Worm (Caenorhabditis elegans) whole organism, L4 larva: ENCODE data around the gene R07H5.16.

Experiments
- T26A8.4 ChIP-seq: fragments of 200-800 bp; sonication (Bioruptor generic); IDR thresholded peaks from 2 replicates; pipeline ENCODE4 v1.3.6; 2022; ENCODE audit warnings: missing genetic modification characterization, missing compliant biosample characterization
- ZK546.5 ChIP-seq, 2 experiments: sonication (generic microtip); optimal IDR thresholded peaks; 2 replicates each; lab custom pipeline; 2017; ENCODE audit warnings: missing biosample characterization in 2 of 2, missing genetic modification characterization in 2 of 2
- arid-1 ChIP-seq: fragments of 200-800 bp; sonication (Bioruptor generic); conservative IDR thresholded peaks from 2 replicates; pipeline ENCODE4 v1.3.6; 2022; ENCODE audit warnings: missing genetic modification reagents, missing genetic modification characterization, missing compliant biosample characterization
- ceh-28 ChIP-seq: fragments of 150-350 bp; optimal IDR thresholded peaks from 2 replicates; lab custom pipeline; 2014; ENCODE audit warnings: missing biosample characterization, missing genetic modification reagents, missing genetic modification characterization
- ceh-44 ChIP-seq: fragments of 200-800 bp; sonication (Bioruptor generic); IDR thresholded peaks from 2 replicates; pipeline ENCODE4 v1.3.6; 2022; ENCODE audit warnings: missing genetic modification reagents, missing genetic modification characterization, missing compliant biosample characterization
- dmd-9 ChIP-seq: fragments of 200-800 bp; sonication (Bioruptor generic); IDR thresholded peaks from 2 replicates; pipeline ENCODE4 v1.3.6; 2022; ENCODE audit warnings: missing genetic modification reagents, missing genetic modification characterization, missing compliant biosample characterization
- lin-13 ChIP-seq: fragments of 150-350 bp; optimal IDR thresholded peaks from 2 replicates; lab custom pipeline; 2014; ENCODE audit warnings: missing biosample characterization, missing genetic modification reagents, missing genetic modification characterization
- nhr-11 ChIP-seq: fragments of 150-350 bp; optimal IDR thresholded peaks from 2 replicates; lab custom pipeline; 2014; ENCODE audit warnings: missing biosample characterization, missing genetic modification characterization
- nhr-237 ChIP-seq: sonication (generic microtip); optimal IDR thresholded peaks from 2 replicates; lab custom pipeline; 2017; ENCODE audit warnings: missing biosample characterization, missing genetic modification characterization
- nhr-28 ChIP-seq: fragments of 150-350 bp; optimal IDR thresholded peaks from 2 replicates; lab custom pipeline; 2014; ENCODE audit warnings: missing biosample characterization, missing genetic modification characterization
- nhr-41 ChIP-seq: fragments of 200-800 bp; sonication (Bioruptor generic); IDR thresholded peaks from 2 replicates; pipeline ENCODE4 v1.3.6; 2022; ENCODE audit warnings: missing genetic modification reagents, missing genetic modification characterization, missing compliant biosample characterization
- pha-4 ChIP-seq, 2 experiments: fragments of 150-350 bp in 1 of 2; fragments of 200-800 bp in 1 of 2; sonication (Bioruptor generic) in 1 of 2; IDR thresholded peaks in 1 of 2; optimal IDR thresholded peaks in 1 of 2; 2 replicates each; pipeline versions ENCODE4 v1.3.6 to Lab custom; 2014 to 2022; ENCODE audit warnings: missing genetic modification characterization in 2 of 2, missing genetic modification reagents in 2 of 2, missing biosample characterization in 1 of 2, missing compliant biosample characterization in 1 of 2
- snpc-4 ChIP-seq: fragments of 150-350 bp; optimal IDR thresholded peaks from 2 replicates; lab custom pipeline; 2014; ENCODE audit warnings: missing biosample characterization, missing genetic modification characterization

DNA sequence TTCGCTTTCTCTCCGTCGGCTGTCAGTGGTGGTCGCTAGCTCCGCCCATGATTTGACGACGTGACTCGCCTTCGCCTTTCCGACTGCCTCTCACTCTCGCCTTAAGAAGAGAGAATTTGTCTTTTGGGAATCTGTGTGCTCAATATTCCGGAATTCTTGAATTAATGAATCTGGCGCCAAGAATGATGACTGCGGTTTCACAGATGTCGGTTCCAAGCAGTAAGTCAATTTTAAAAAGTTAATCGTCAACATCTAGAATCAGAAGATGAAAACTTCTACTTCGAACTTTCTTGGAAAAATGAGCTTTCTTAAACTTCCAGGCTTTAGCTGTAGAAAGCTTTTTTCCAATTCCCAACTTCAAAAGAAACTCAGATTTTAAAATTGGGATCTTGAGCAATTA is 29.5 kb upstream of the R07H5.16 start, which contains the start of gene nhr-67:
- TF ChIP-seq snpc-4 (no peak), nhr-237 (tag; lab: Kevin White, UChicago) (no peak), ceh-44 (GFP tag; lab: Robert Waterston, UW) (no peak), dmd-9 (GFP tag; lab: Robert Waterston, UW) (no peak), pha-4 (GFP tag; IDR thresholded peaks at IDR 0.05; lab: Robert Waterston, UW) (no peak), pha-4 (tag; optimal IDR thresholded peaks at IDR 0.05; lab: Kevin White, UChicago) (no peak), ZK546.5 (tag; optimal IDR thresholded peaks at IDR 0.05; lab: Kevin White, UChicago) (no peak), nhr-11 (no peak), nhr-28 (no peak), T26A8.4 (GFP tag; lab: Robert Waterston, UW) (no peak), arid-1 (GFP tag; lab: Robert Waterston, UW) (no peak), ceh-28 (tag; lab: Kevin White, UChicago) (no peak), nhr-41 (no peak), lin-13 (GFP tag; lab: Kevin White, UChicago) (no peak)
